Worm (Caenorhabditis elegans) whole organism, L1 larva: Measurements from ENCODE around the gene sru-31.

Source experiments
- C34B4.2 ChIP-seq: sonication (generic microtip); optimal IDR thresholded peaks from 2 replicates; lab custom pipeline; 2017; ENCODE audit warnings: mild to moderate bottlenecking, missing genetic modification characterization, missing compliant biosample characterization
- aly-2 ChIP-seq: fragments of 150-350 bp; optimal IDR thresholded peaks from 2 replicates; lab custom pipeline; 2014; ENCODE audit warnings: missing biosample characterization, missing genetic modification characterization
- ama-1 ChIP-seq: fragments of 150-350 bp; optimal IDR thresholded peaks from 2 replicates; lab custom pipeline; 2014
- ceh-63 ChIP-seq: fragments of 200-800 bp; sonication (Bioruptor generic); optimal IDR thresholded peaks from 2 replicates; lab custom pipeline; 2018; ENCODE audit warnings: mild to moderate bottlenecking, missing genetic modification characterization, missing compliant biosample characterization
- ceh-82 ChIP-seq, 3 experiments: fragments of 150-350 bp in 1 of 3; sonication (generic microtip) in 2 of 3; optimal IDR thresholded peaks; 2 replicates each; lab custom pipeline; 2014 to 2017; ENCODE audit warnings: missing biosample characterization in 3 of 3, missing genetic modification characterization in 3 of 3
- ceh-90 ChIP-seq: sonication (generic microtip); optimal IDR thresholded peaks from 2 replicates; lab custom pipeline; 2016; ENCODE audit warnings: missing genetic modification characterization, missing compliant biosample characterization
- ces-1 ChIP-seq: fragments of 150-350 bp; optimal IDR thresholded peaks from 2 replicates; lab custom pipeline; 2014; ENCODE audit warnings: missing biosample characterization, missing genetic modification reagents, missing genetic modification characterization
- elt-2 ChIP-seq: sonication (generic microtip); optimal IDR thresholded peaks from 2 replicates; lab custom pipeline; 2016; ENCODE audit warnings: missing genetic modification characterization, mild to moderate bottlenecking, inconsistent platforms, missing compliant biosample characterization, missing genetic modification reagents
- elt-3 ChIP-seq, 6 experiments: fragments of 150-350 bp in 1 of 6; sonication (generic microtip); optimal IDR thresholded peaks; 2 replicates each; lab custom pipeline; 2017 to 2018; ENCODE audit warnings: missing biosample characterization in 6 of 6, missing genetic modification characterization in 6 of 6, inconsistent platforms in 1 of 6
- ets-5 ChIP-seq: fragments of 200-800 bp; sonication (Bioruptor generic); IDR thresholded peaks from 2 replicates; pipeline ENCODE4 v1.3.6; 2022; ENCODE audit warnings: missing genetic modification characterization, missing compliant biosample characterization
- fkh-4 ChIP-seq: sonication (generic microtip); optimal IDR thresholded peaks from 2 replicates; lab custom pipeline; 2016; ENCODE audit warnings: missing compliant biosample characterization, missing genetic modification characterization, borderline replicate concordance
- fkh-8 ChIP-seq: sonication (generic microtip); optimal IDR thresholded peaks from 2 replicates; lab custom pipeline; 2016; ENCODE audit warnings: mild to moderate bottlenecking, missing genetic modification characterization, missing compliant biosample characterization
- fos-1 ChIP-seq: fragments of 150-350 bp; optimal IDR thresholded peaks from 2 replicates; lab custom pipeline; 2014; ENCODE audit warnings: missing biosample characterization, missing genetic modification characterization
- hlh-4 ChIP-seq: sonication (generic microtip); optimal IDR thresholded peaks from 2 replicates; lab custom pipeline; 2016; ENCODE audit warnings: mild to moderate bottlenecking, missing genetic modification characterization, missing compliant biosample characterization
- hpl-2 ChIP-seq: fragments of 150-350 bp; optimal IDR thresholded peaks from 2 replicates; lab custom pipeline; 2014; ENCODE audit warnings: missing biosample characterization, missing genetic modification reagents, missing genetic modification characterization
- isw-1 ChIP-seq: fragments of 200-800 bp; sonication (Bioruptor generic); IDR thresholded peaks from 2 replicates; pipeline ENCODE4 v1.3.6; 2022; ENCODE audit warnings: missing genetic modification characterization, missing compliant biosample characterization
- jun-1 ChIP-seq: fragments of 150-350 bp; optimal IDR thresholded peaks from 2 replicates; lab custom pipeline; 2014; ENCODE audit warnings: missing biosample characterization, missing genetic modification reagents, missing genetic modification characterization
- lin-13 ChIP-seq: fragments of 150-350 bp; optimal IDR thresholded peaks from 2 replicates; lab custom pipeline; 2014; ENCODE audit warnings: missing biosample characterization, missing genetic modification reagents, missing genetic modification characterization
- lin-15B ChIP-seq: fragments of 150-350 bp; sonication (generic microtip); optimal IDR thresholded peaks from 3 replicates; lab custom pipeline; 2014; ENCODE audit warnings: missing biosample characterization, missing genetic modification characterization
- lin-35 ChIP-seq, 2 experiments: fragments of 150-350 bp; optimal IDR thresholded peaks; 2 replicates each; lab custom pipeline; 2014; ENCODE audit warnings: missing biosample characterization in 2 of 2, missing genetic modification characterization in 2 of 2, missing genetic modification reagents in 2 of 2
- lsy-2 ChIP-seq, 2 experiments: fragments of 150-350 bp; optimal IDR thresholded peaks; 2 replicates each; lab custom pipeline; 2014; ENCODE audit warnings: missing biosample characterization in 2 of 2, missing genetic modification characterization in 2 of 2
- mab-9 ChIP-seq: fragments of 200-800 bp; sonication (Bioruptor generic); IDR thresholded peaks from 2 replicates; pipeline ENCODE4 v1.3.6; 2022; ENCODE audit warnings: missing genetic modification reagents, missing genetic modification characterization, missing compliant biosample characterization
- nhr-11 ChIP-seq: fragments of 150-350 bp; optimal IDR thresholded peaks from 2 replicates; lab custom pipeline; 2014; ENCODE audit warnings: missing biosample characterization, missing genetic modification characterization
- nhr-12 ChIP-seq: sonication (generic microtip); optimal IDR thresholded peaks from 2 replicates; lab custom pipeline; 2017; ENCODE audit warnings: missing biosample characterization, missing genetic modification characterization
- nhr-47 ChIP-seq: sonication (generic microtip); optimal IDR thresholded peaks from 2 replicates; lab custom pipeline; 2016; ENCODE audit warnings: mild to moderate bottlenecking, missing genetic modification characterization, moderate library complexity, missing compliant biosample characterization
- nhr-76 ChIP-seq: sonication (generic microtip); optimal IDR thresholded peaks from 2 replicates; lab custom pipeline; 2017; ENCODE audit warnings: missing biosample characterization, missing genetic modification characterization
- nhr-77 ChIP-seq: fragments of 150-350 bp; optimal IDR thresholded peaks from 2 replicates; lab custom pipeline; 2014; ENCODE audit warnings: missing biosample characterization, missing genetic modification characterization
- nhr-85 ChIP-seq: sonication (generic microtip); peaks from one replicate; lab custom pipeline; 2016; ENCODE audit warnings: missing genetic modification characterization, inconsistent platforms, missing compliant biosample characterization
- pag-3 ChIP-seq: sonication (generic microtip); optimal IDR thresholded peaks from 2 replicates; lab custom pipeline; 2017; ENCODE audit warnings: missing genetic modification characterization, mild to moderate bottlenecking, missing compliant biosample characterization, antibody characterized with exemption, borderline replicate concordance; ENCODE audit not compliant: insufficient read depth
- pax-3 ChIP-seq: fragments of 200-800 bp; sonication (Bioruptor generic); optimal IDR thresholded peaks from 2 replicates; lab custom pipeline; 2018; ENCODE audit warnings: mild to moderate bottlenecking, missing genetic modification characterization, moderate library complexity, missing compliant biosample characterization
- pqm-1 ChIP-seq: sonication (generic microtip); optimal IDR thresholded peaks from 3 replicates; lab custom pipeline; 2017; ENCODE audit warnings: missing biosample characterization, missing genetic modification characterization
- snu-23 ChIP-seq: sonication (generic microtip); optimal IDR thresholded peaks from 2 replicates; lab custom pipeline; 2016; ENCODE audit warnings: missing genetic modification characterization, missing compliant biosample characterization
- sptf-1 ChIP-seq: fragments of 150-350 bp; optimal IDR thresholded peaks from 2 replicates; lab custom pipeline; 2014; ENCODE audit warnings: missing biosample characterization, missing genetic modification characterization
- sup-37 ChIP-seq: fragments of 200-800 bp; sonication (Bioruptor generic); optimal IDR thresholded peaks from 2 replicates; lab custom pipeline; 2018; ENCODE audit warnings: mild to moderate bottlenecking, missing genetic modification characterization, missing compliant biosample characterization
- tbx-2 ChIP-seq: sonication (generic microtip); optimal IDR thresholded peaks from 2 replicates; lab custom pipeline; 2016; ENCODE audit warnings: missing genetic modification characterization, missing compliant biosample characterization
- unc-130 ChIP-seq: fragments of 150-350 bp; optimal IDR thresholded peaks from 2 replicates; lab custom pipeline; 2017; ENCODE audit warnings: missing biosample characterization, missing genetic modification characterization, inconsistent platforms
- unc-62 ChIP-seq: fragments of 150-350 bp; optimal IDR thresholded peaks from 2 replicates; lab custom pipeline; 2014; ENCODE audit warnings: missing biosample characterization, missing genetic modification reagents, missing genetic modification characterization
- unc-98 ChIP-seq: fragments of 200-800 bp; sonication (Bioruptor generic); IDR thresholded peaks from 2 replicates; pipeline ENCODE4 v1.3.6; 2022; ENCODE audit warnings: missing genetic modification characterization, missing compliant biosample characterization
- zag-1 ChIP-seq: fragments of 150-350 bp; optimal IDR thresholded peaks from 2 replicates; lab custom pipeline; 2014; ENCODE audit warnings: missing biosample characterization, missing genetic modification characterization

Gene sru-31

ce11 chrV:9811154-9811553 is 5.3 kb upstream of the sru-31 start, which contains the start of gene sru-29:
sru-29 (plus strand) TSS chrV:9811454.
- TF ChIP-seq hlh-4 (tag; lab: Kevin White, UChicago) (peak; percentile 4), fkh-4 (tag; lab: Kevin White, UChicago) (no peak)
- TF ChIP-seq, all 84 proteins: peak for 1

ce11 chrV:9812216-9812615 is 4.3 kb upstream of the sru-31 start:
- TF ChIP-seq ceh-82 (tag; optimal IDR thresholded peaks at IDR 0.05; lab: Kevin White, UChicago): no peak
- TF ChIP-seq nhr-85 (tag; lab: Kevin White, UChicago): no peak
- TF ChIP-seq elt-3 (tag; optimal IDR thresholded peaks at IDR 0.05; lab: Kevin White, UChicago): no peak
- no peak for TF ChIP-seq ceh-90 (tag; lab: Kevin White, UChicago)
- no peak for TF ChIP-seq C34B4.2
- no peak for TF ChIP-seq unc-62
- TF ChIP-seq snu-23 (GFP tag; lab: Kevin White, UChicago): no peak
- TF ChIP-seq zag-1: no peak
- no peak for TF ChIP-seq ama-1

ce11 chrV:9813527-9813926 is 3.0 kb upstream of the sru-31 start, which contains the start of gene sru-30:
sru-30 (plus strand) TSS chrV:9813827.
- TF ChIP-seq elt-3 (tag; optimal IDR thresholded peaks at IDR 0.05; lab: Kevin White, UChicago) (no peak), unc-130 (no peak), pax-3 (tag; lab: Kevin White, UChicago) (no peak)

- TF ChIP-seq lsy-2 (tag; optimal IDR thresholded peaks at IDR 0.05; lab: Kevin White, UChicago): no peak
- no peak for TF ChIP-seq ama-1
- no peak for TF ChIP-seq jun-1 (tag; lab: Kevin White, UChicago)
- TF ChIP-seq sup-37 (GFP tag; lab: Kevin White, UChicago): no peak
- no peak for TF ChIP-seq lin-15B
- no peak for TF ChIP-seq hlh-4 (tag; lab: Kevin White, UChicago)
- TF ChIP-seq mab-9 (GFP tag; lab: Robert Waterston, UW): no peak
- TF ChIP-seq pag-3 (tag; lab: Kevin White, UChicago): no peak
- TF ChIP-seq lin-13: no peak
- no peak for TF ChIP-seq elt-2
- TF ChIP-seq unc-98 (GFP tag; lab: Robert Waterston, UW): no peak
- TF ChIP-seq ceh-90 (tag; lab: Kevin White, UChicago): no peak
- TF ChIP-seq nhr-76 (tag; lab: Kevin White, UChicago): no peak
- no peak for TF ChIP-seq nhr-12 (tag; lab: Kevin White, UChicago)
- no peak for TF ChIP-seq nhr-47 (tag; lab: Kevin White, UChicago)
- TF ChIP-seq isw-1 (GFP tag; lab: Robert Waterston, UW): no peak
- no peak for TF ChIP-seq nhr-77 (tag; lab: Kevin White, UChicago)
Observed at ce11 chrV:9821724-9822123, 5.2 kb downstream of the sru-31 start, which contains the start of gene str-193. str-193 (minus strand) TSS chrV:9821824.

- no peak for TF ChIP-seq ets-5 (GFP tag; lab: Robert Waterston, UW)
- TF ChIP-seq sptf-1 (tag; lab: Kevin White, UChicago): no peak
- no peak for TF ChIP-seq lin-35 (GFP tag; optimal IDR thresholded peaks at IDR 0.05; lab: Kevin White, UChicago)
- TF ChIP-seq ces-1 (GFP tag; lab: Kevin White, UChicago): no peak
- TF ChIP-seq fos-1: no peak
- TF ChIP-seq hlh-4 (tag; lab: Kevin White, UChicago): no peak
- no peak for TF ChIP-seq fkh-4 (tag; lab: Kevin White, UChicago)
- no peak for TF ChIP-seq hpl-2 (GFP tag; lab: Kevin White, UChicago)
- no peak for TF ChIP-seq tbx-2 (tag; lab: Kevin White, UChicago)
- no peak for TF ChIP-seq pqm-1 (tag; lab: Kevin White, UChicago)
- TF ChIP-seq aly-2 (tag; lab: Kevin White, UChicago): no peak
- TF ChIP-seq isw-1 (GFP tag; lab: Robert Waterston, UW): no peak
- TF ChIP-seq ceh-63 (GFP tag; lab: Kevin White, UChicago): no peak
- no peak for TF ChIP-seq pag-3 (tag; lab: Kevin White, UChicago)
- TF ChIP-seq fkh-8 (tag; lab: Kevin White, UChicago): no peak
- no peak for TF ChIP-seq nhr-11
- no peak for TF ChIP-seq C34B4.2
- no peak for TF ChIP-seq nhr-47 (tag; lab: Kevin White, UChicago)
- TF ChIP-seq nhr-76 (tag; lab: Kevin White, UChicago): no peak
Observed at ce11 chrV:9824149-9824548, 7.7 kb downstream of the sru-31 start, which contains the start of gene str-2. str-2 (minus strand) TSS chrV:9824249.
